Worm (Caenorhabditis elegans): ENCODE results near the gene Y108G3AL.2.

- no peak for TF ChIP-seq nhr-11 (tag; optimal IDR thresholded peaks at IDR 0.05)
- TF ChIP-seq unc-86 (tag; optimal IDR thresholded peaks at IDR 0.05) = no peak
- TF ChIP-seq K09A11.1 (tag; optimal IDR thresholded peaks at IDR 0.05; ENCODE audit: insufficient read depth) = no peak
- no peak for TF ChIP-seq ceh-45 (GFP tag; IDR thresholded peaks at IDR 0.05)
- no peak for TF ChIP-seq ref-2 (tag; optimal IDR thresholded peaks at IDR 0.05)
- no peak for TF ChIP-seq pha-4 (tag; optimal IDR thresholded peaks at IDR 0.05)
- TF ChIP-seq pat-9 (tag; optimal IDR thresholded peaks at IDR 0.05) = no peak
- no peak for TF ChIP-seq ceh-6 (GFP tag; optimal IDR thresholded peaks at IDR 0.05)
- TF ChIP-seq ets-4 (tag; optimal IDR thresholded peaks at IDR 0.05) = no peak
- TF ChIP-seq madf-2 (tag; optimal IDR thresholded peaks at IDR 0.05) = no peak
- TF ChIP-seq dmd-4 (tag; optimal IDR thresholded peaks at IDR 0.05; ENCODE audit: borderline replicate concordance) = no peak
- no peak for TF ChIP-seq ceh-31 (tag; optimal IDR thresholded peaks at IDR 0.05)
- TF ChIP-seq gmeb-2 (tag; optimal IDR thresholded peaks at IDR 0.05) = no peak
- no peak for TF ChIP-seq rnt-1 (tag; optimal IDR thresholded peaks at IDR 0.05)
Measured at ce11 chrV:137667-138066, 29.1 kb upstream of the Y108G3AL.2 start.

Measured in whole organism, late embryonic.